Worm (Caenorhabditis elegans) whole organism, early embryonic: ENCODE measurements around the gene Y43F8C.13.

Source experiments
- F13C5.2 ChIP-seq: sonication (generic microtip); optimal IDR thresholded peaks from 2 replicates; lab custom pipeline; 2017; ENCODE audit warnings: mild to moderate bottlenecking, missing genetic modification characterization, inconsistent platforms, missing compliant biosample characterization
- aly-1 ChIP-seq: sonication (generic microtip); optimal IDR thresholded peaks from 2 replicates; lab custom pipeline; 2016; ENCODE audit warnings: missing genetic modification characterization, missing compliant biosample characterization
- ama-1 ChIP-seq: fragments of 150-350 bp; optimal IDR thresholded peaks from 2 replicates; lab custom pipeline; 2014
- ceh-13 ChIP-seq: fragments of 200-800 bp; sonication (Bioruptor generic); optimal IDR thresholded peaks from 2 replicates; lab custom pipeline; 2018; ENCODE audit warnings: mild to moderate bottlenecking, missing genetic modification characterization, missing compliant biosample characterization
- ceh-36 ChIP-seq: sonication (generic microtip); optimal IDR thresholded peaks from 2 replicates; lab custom pipeline; 2016; ENCODE audit warnings: missing genetic modification characterization, inconsistent platforms, missing compliant biosample characterization
- ets-7 ChIP-seq: sonication (generic microtip); optimal IDR thresholded peaks from 2 replicates; lab custom pipeline; 2016; ENCODE audit warnings: missing genotype, missing genetic modification characterization, missing compliant biosample characterization
- flt-1 ChIP-seq: fragments of 200-800 bp; sonication (Bioruptor generic); IDR thresholded peaks from 2 replicates; pipeline ENCODE4 v1.3.6; 2022; ENCODE audit warnings: missing genetic modification characterization, missing compliant biosample characterization
- hmbx-1 ChIP-seq: sonication (generic microtip); optimal IDR thresholded peaks from 2 replicates; lab custom pipeline; 2016; ENCODE audit warnings: mild to moderate bottlenecking, missing genetic modification characterization, missing compliant biosample characterization
- hmg-4 ChIP-seq: fragments of 200-800 bp; sonication (Bioruptor generic); optimal IDR thresholded peaks from 2 replicates; lab custom pipeline; 2018; ENCODE audit warnings: mild to moderate bottlenecking, missing genetic modification characterization, missing compliant biosample characterization
- hnd-1 ChIP-seq: sonication (generic microtip); optimal IDR thresholded peaks from 2 replicates; lab custom pipeline; 2016; ENCODE audit warnings: missing genetic modification characterization, missing compliant biosample characterization
- pes-1 ChIP-seq: fragments of 200-800 bp; sonication (Bioruptor generic); IDR thresholded peaks from 2 replicates; pipeline ENCODE4 v1.3.6; 2022; ENCODE audit warnings: missing genetic modification reagents, missing genetic modification characterization, missing compliant biosample characterization
- scrt-1 ChIP-seq: fragments of 200-800 bp; sonication (Bioruptor generic); IDR thresholded peaks from 2 replicates; pipeline ENCODE4 v1.3.6; 2022; ENCODE audit warnings: missing genetic modification characterization, missing compliant biosample characterization
- sea-1 ChIP-seq: fragments of 200-800 bp; sonication (Bioruptor generic); conservative IDR thresholded peaks from 2 replicates; pipeline ENCODE4 v1.3.6; 2022; ENCODE audit warnings: missing genetic modification characterization, missing compliant biosample characterization
- tbx-37 ChIP-seq: fragments of 200-800 bp; sonication (Bioruptor generic); conservative IDR thresholded peaks from 2 replicates; pipeline ENCODE4 v1.3.6; 2022; ENCODE audit warnings: missing genetic modification reagents, missing genetic modification characterization, missing compliant biosample characterization

DNA sequence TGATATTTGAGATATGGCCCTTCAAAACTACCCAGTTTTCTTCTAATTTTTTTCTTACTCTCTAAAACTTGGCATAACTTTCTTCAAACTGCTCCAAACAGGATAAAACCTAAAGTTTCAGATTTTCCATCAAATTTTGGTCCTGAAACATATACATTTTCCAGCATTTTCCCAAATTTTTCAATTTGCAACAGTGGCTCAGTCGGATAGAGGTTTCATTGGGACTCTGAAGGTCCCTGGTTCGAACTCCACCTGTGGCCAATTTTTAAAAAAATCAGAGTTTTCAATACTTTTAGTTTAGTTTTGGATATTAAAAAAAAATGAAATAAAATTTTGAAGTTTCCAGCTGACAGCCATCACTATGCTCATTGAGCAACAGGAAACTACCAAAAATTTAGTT lies 29.5 kb downstream of the Y43F8C.13 start:
- TF ChIP-seq ama-1 (lab: Kevin White, UChicago), result no peak
- no peak for TF ChIP-seq hnd-1
- no peak for TF ChIP-seq sea-1
- no peak for TF ChIP-seq pes-1
- no peak for TF ChIP-seq ceh-13 (GFP tag; lab: Kevin White, UChicago)
- TF ChIP-seq hmbx-1 (tag; lab: Kevin White, UChicago), result no peak
- no peak for TF ChIP-seq aly-1 (tag; lab: Kevin White, UChicago)
- TF ChIP-seq ets-7 (tag; lab: Kevin White, UChicago), result no peak
- TF ChIP-seq hmg-4 (GFP tag; lab: Kevin White, UChicago), result no peak
- TF ChIP-seq scrt-1 (GFP tag; lab: Robert Waterston, UW), result no peak
- TF ChIP-seq flt-1, result no peak
- no peak for TF ChIP-seq ceh-36 (tag; lab: Kevin White, UChicago)
- TF ChIP-seq tbx-37 (GFP tag; lab: Robert Waterston, UW), result no peak
- TF ChIP-seq F13C5.2 (tag; lab: Kevin White, UChicago), result no peak
